Fruit fly (Drosophila melanogaster) whole organism, embryonic: ENCODE results near the gene bun.

Experiments
- CG10209 ChIP-seq: fragments of 200-800 bp; sonication (Bioruptor generic); optimal IDR thresholded peaks from 3 replicates; lab custom pipeline; 2017; ENCODE audit warnings: missing biosample characterization, mild to moderate bottlenecking, missing genetic modification characterization, missing genetic modification reagents
- CG10543 ChIP-seq: fragments of 200-800 bp; sonication (Bioruptor generic); optimal IDR thresholded peaks from 3 replicates; lab custom pipeline; 2017; ENCODE audit warnings: missing biosample characterization, mild to moderate bottlenecking, missing genetic modification characterization, moderate library complexity
- CG12219 ChIP-seq: fragments of 200-800 bp; sonication (Bioruptor generic); optimal IDR thresholded peaks from 3 replicates; lab custom pipeline; 2018; ENCODE audit warnings: missing biosample characterization, mild to moderate bottlenecking, missing genetic modification characterization
- CG12236 ChIP-seq: fragments of 200-800 bp; sonication (Bioruptor generic); optimal IDR thresholded peaks from 2 replicates; lab custom pipeline; 2016; ENCODE audit warnings: missing biosample characterization, missing genetic modification characterization
- CG1233 ChIP-seq: fragments of 200-800 bp; sonication (Bioruptor generic); optimal IDR thresholded peaks from 4 replicates; lab custom pipeline; 2018; ENCODE audit warnings: missing biosample characterization, mild to moderate bottlenecking, missing genetic modification characterization
- CG14050 ChIP-seq: fragments of 200-800 bp; sonication (Bioruptor generic); IDR thresholded peaks from 3 replicates; pipeline ENCODE4 v1.3.6; 2022; ENCODE audit warnings: missing biosample characterization, missing genetic modification characterization
- CG14710 ChIP-seq: fragments of 200-800 bp; sonication (Bioruptor generic); optimal IDR thresholded peaks from 3 replicates; lab custom pipeline; 2019; ENCODE audit warnings: missing biosample characterization, mild to moderate bottlenecking, missing genetic modification characterization, moderate library complexity
- CG15601 ChIP-seq: fragments of 200-800 bp; sonication (Bioruptor generic); optimal IDR thresholded peaks from 3 replicates; lab custom pipeline; 2019; ENCODE audit warnings: missing biosample characterization, mild to moderate bottlenecking, missing genetic modification characterization, moderate library complexity
- CG18476 ChIP-seq: fragments of 200-800 bp; sonication (Bioruptor generic); optimal IDR thresholded peaks from 2 replicates; lab custom pipeline; 2016; ENCODE audit warnings: missing biosample characterization, mild to moderate bottlenecking, missing genetic modification characterization
- CG2889 ChIP-seq: fragments of 200-800 bp; sonication (Bioruptor generic); IDR thresholded peaks from 3 replicates; pipeline ENCODE4 v1.3.6; 2022; ENCODE audit warnings: missing biosample characterization, missing genetic modification characterization
- CG30020 ChIP-seq: fragments of 200-800 bp; optimal IDR thresholded peaks from 2 replicates; lab custom pipeline; 2019; ENCODE audit warnings: missing biosample characterization, mild to moderate bottlenecking, missing genetic modification characterization, moderate library complexity
- CG30403 ChIP-seq: fragments of 200-800 bp; sonication (Bioruptor generic); optimal IDR thresholded peaks from 3 replicates; lab custom pipeline; 2016; ENCODE audit warnings: missing biosample characterization, missing genetic modification characterization
- CG3407 ChIP-seq: fragments of 200-800 bp; sonication (Bioruptor generic); optimal IDR thresholded peaks from 2 replicates; lab custom pipeline; 2018; ENCODE audit warnings: missing biosample characterization, mild to moderate bottlenecking, missing genetic modification characterization
- CG3995 ChIP-seq: fragments of 200-800 bp; sonication (Bioruptor generic); optimal IDR thresholded peaks from 3 replicates; lab custom pipeline; 2016; ENCODE audit warnings: missing biosample characterization, missing genetic modification characterization
- CG4424 ChIP-seq: fragments of 200-800 bp; sonication (Bioruptor generic); optimal IDR thresholded peaks from 3 replicates; lab custom pipeline; 2016; ENCODE audit warnings: missing biosample characterization, missing genetic modification characterization
- CG4617 ChIP-seq: fragments of 200-800 bp; sonication (Bioruptor generic); optimal IDR thresholded peaks from 3 replicates; lab custom pipeline; 2016; ENCODE audit warnings: missing biosample characterization, missing genetic modification characterization, borderline replicate concordance
- CG5953 ChIP-seq: fragments of 200-800 bp; sonication (Bioruptor generic); IDR thresholded peaks from 2 replicates; pipeline ENCODE4 v1.3.6; 2022; ENCODE audit warnings: missing biosample characterization, missing genetic modification characterization
- CG8359 ChIP-seq: fragments of 200-800 bp; sonication (Bioruptor generic); optimal IDR thresholded peaks from 2 replicates; lab custom pipeline; 2017; ENCODE audit warnings: missing biosample characterization, mild to moderate bottlenecking, missing genetic modification characterization, borderline replicate concordance
- Chrac-16 ChIP-seq: fragments of 200-800 bp; sonication (Bioruptor generic); optimal IDR thresholded peaks from 3 replicates; lab custom pipeline; 2016; ENCODE audit warnings: missing biosample characterization, missing genetic modification characterization
- D19B ChIP-seq: fragments of 200-800 bp; sonication (Bioruptor generic); optimal IDR thresholded peaks from 2 replicates; lab custom pipeline; 2017; ENCODE audit warnings: missing biosample characterization, mild to moderate bottlenecking, missing genetic modification characterization
- Dll ChIP-seq: fragments of 200-800 bp; sonication (Bioruptor generic); IDR thresholded peaks from 4 replicates; pipeline ENCODE4 v1.3.6; 2022; ENCODE audit warnings: missing biosample characterization, missing genetic modification characterization; ENCODE audit not compliant: partially characterized antibody
- Dref ChIP-seq: fragments of 200-800 bp; sonication (Bioruptor generic); IDR thresholded peaks from 2 replicates; pipeline ENCODE4 v1.3.6; 2022; ENCODE audit warnings: missing biosample characterization, missing genetic modification characterization
- Elba2 ChIP-seq: fragments of 200-800 bp; sonication (Bioruptor generic); optimal IDR thresholded peaks from 3 replicates; lab custom pipeline; 2016; ENCODE audit warnings: missing biosample characterization, missing genetic modification characterization
- Hand ChIP-seq: fragments of 200-800 bp; sonication (Bioruptor generic); optimal IDR thresholded peaks from 2 replicates; lab custom pipeline; 2017; ENCODE audit warnings: mild to moderate bottlenecking, missing biosample characterization, missing genetic modification reagents, missing genetic modification characterization
- Hr39 ChIP-seq: fragments of >200 bp; optimal IDR thresholded peaks from 2 replicates; lab custom pipeline; 2017
- NC2β ChIP-seq: fragments of 200-800 bp; sonication (Bioruptor generic); optimal IDR thresholded peaks from 2 replicates; lab custom pipeline; 2016; ENCODE audit warnings: missing biosample characterization, missing genetic modification characterization
- Nf-YB ChIP-seq: fragments of 200-800 bp; sonication (Bioruptor generic); optimal IDR thresholded peaks from 3 replicates; lab custom pipeline; 2019; ENCODE audit warnings: missing biosample characterization, mild to moderate bottlenecking, missing genetic modification characterization, moderate library complexity
- NfI ChIP-seq: fragments of 200-800 bp; sonication (Bioruptor generic); optimal IDR thresholded peaks from 3 replicates; lab custom pipeline; 2018; ENCODE audit warnings: missing biosample characterization, mild to moderate bottlenecking, missing genetic modification characterization, moderate library complexity
- Sox102F ChIP-seq: fragments of 200-800 bp; sonication (Bioruptor generic); optimal IDR thresholded peaks from 2 replicates; lab custom pipeline; 2018; ENCODE audit warnings: missing biosample characterization, mild to moderate bottlenecking, missing genetic modification characterization, moderate library complexity
- Xbp1 ChIP-seq: fragments of 200-800 bp; sonication (Bioruptor generic); optimal IDR thresholded peaks from 3 replicates; lab custom pipeline; 2016; ENCODE audit warnings: missing biosample characterization, mild to moderate bottlenecking, missing genetic modification characterization
- ab ChIP-seq: fragments of 200-800 bp; sonication (Bioruptor generic); optimal IDR thresholded peaks from 2 replicates; lab custom pipeline; 2016; ENCODE audit warnings: missing biosample characterization, missing genetic modification characterization
- ap ChIP-seq: fragments of 200-800 bp; sonication (Bioruptor generic); IDR thresholded peaks from 2 replicates; pipeline ENCODE4 v1.3.6; 2022; ENCODE audit warnings: missing biosample characterization, missing genetic modification characterization
- ase ChIP-seq: fragments of 200-800 bp; sonication (Bioruptor generic); IDR thresholded peaks from 3 replicates; pipeline ENCODE4 v1.3.6; 2022; ENCODE audit warnings: missing biosample characterization, missing genetic modification characterization
- br ChIP-seq: fragments of >200 bp; optimal IDR thresholded peaks from 2 replicates; lab custom pipeline; 2017
- cad ChIP-seq: fragments of >200 bp; optimal IDR thresholded peaks from 2 replicates; lab custom pipeline; 2017; ENCODE audit warnings: missing biosample characterization, missing genetic modification characterization
- cwo ChIP-seq: fragments of 200-800 bp; sonication (Bioruptor generic); optimal IDR thresholded peaks from 3 replicates; lab custom pipeline; 2017; ENCODE audit warnings: missing biosample characterization, missing genetic modification characterization, mild to moderate bottlenecking, moderate library complexity, missing genetic modification reagents
- dmrt99B ChIP-seq: fragments of 200-800 bp; sonication (Bioruptor generic); optimal IDR thresholded peaks from 2 replicates; lab custom pipeline; 2018; ENCODE audit warnings: missing biosample characterization, mild to moderate bottlenecking, missing genetic modification characterization, moderate library complexity
- fd64A ChIP-seq: fragments of 200-800 bp; sonication (Bioruptor generic); optimal IDR thresholded peaks from 3 replicates; lab custom pipeline; 2018; ENCODE audit warnings: missing biosample characterization, mild to moderate bottlenecking, missing genetic modification characterization
- ftz-f1 ChIP-seq: fragments of 200-800 bp; sonication (Bioruptor generic); optimal IDR thresholded peaks from 2 replicates; lab custom pipeline; 2016; ENCODE audit warnings: missing biosample characterization, missing genetic modification characterization
- grau ChIP-seq: fragments of 200-800 bp; optimal IDR thresholded peaks from 3 replicates; lab custom pipeline; 2019; ENCODE audit warnings: missing biosample characterization, mild to moderate bottlenecking, missing genetic modification characterization, moderate library complexity
- hbn ChIP-seq: fragments of 200-800 bp; sonication (Bioruptor generic); IDR thresholded peaks from 2 replicates; pipeline ENCODE4 v1.3.6; 2022; ENCODE audit warnings: missing biosample characterization, missing genetic modification characterization; ENCODE audit not compliant: partially characterized antibody
- kay ChIP-seq: fragments of 200-800 bp; sonication (Bioruptor generic); optimal IDR thresholded peaks from 2 replicates; lab custom pipeline; 2016; ENCODE audit warnings: missing biosample characterization, missing genetic modification characterization
- nerfin-1 ChIP-seq: fragments of 200-800 bp; sonication (Bioruptor generic); optimal IDR thresholded peaks from 3 replicates; lab custom pipeline; 2019; ENCODE audit warnings: missing biosample characterization, mild to moderate bottlenecking, missing genetic modification characterization, moderate library complexity
- pum ChIP-seq: fragments of 200-800 bp; sonication (Bioruptor generic); optimal IDR thresholded peaks from 2 replicates; lab custom pipeline; 2016; ENCODE audit warnings: missing biosample characterization, missing genetic modification characterization
- ranshi ChIP-seq: fragments of 200-800 bp; sonication (Bioruptor generic); IDR thresholded peaks from 2 replicates; pipeline ENCODE4 v1.3.6; 2022; ENCODE audit warnings: missing biosample characterization, missing genetic modification characterization
- row ChIP-seq: fragments of 200-800 bp; sonication (Bioruptor generic); IDR thresholded peaks from 3 replicates; pipeline ENCODE4 v1.3.6; 2022; ENCODE audit warnings: missing biosample characterization, missing genetic modification characterization
- sc ChIP-seq, 3 experiments: fragments of >200 bp in 2 of 3; fragments of 200-800 bp in 1 of 3; sonication (Bioruptor generic) in 1 of 3; optimal IDR thresholded peaks; 2 replicates in 2 of 3; 3 replicates in 1 of 3; lab custom pipeline; 2017; ENCODE audit warnings: mild to moderate bottlenecking in 1 of 3, missing biosample characterization in 1 of 3, missing genetic modification characterization in 1 of 3, missing genetic modification reagents in 1 of 3
- sqz ChIP-seq: fragments of 200-800 bp; sonication (Bioruptor generic); optimal IDR thresholded peaks from 3 replicates; lab custom pipeline; 2018; ENCODE audit warnings: missing biosample characterization, mild to moderate bottlenecking, missing genetic modification characterization
- stc ChIP-seq: fragments of 200-800 bp; sonication (Bioruptor generic); IDR thresholded peaks from 2 replicates; pipeline ENCODE4 v1.3.6; 2022; ENCODE audit warnings: missing biosample characterization, missing genetic modification characterization
- tna ChIP-seq: fragments of 200-800 bp; sonication (Bioruptor generic); IDR thresholded peaks from 2 replicates; pipeline ENCODE4 v1.3.6; 2022; ENCODE audit warnings: missing biosample characterization, missing genetic modification characterization; ENCODE audit not compliant: partially characterized antibody
- trem ChIP-seq: fragments of 200-800 bp; optimal IDR thresholded peaks from 3 replicates; lab custom pipeline; 2019; ENCODE audit warnings: missing biosample characterization, mild to moderate bottlenecking, missing genetic modification characterization, moderate library complexity
- yki ChIP-seq: fragments of >200 bp; optimal IDR thresholded peaks from 3 replicates; lab custom pipeline; 2018

The bun gene

DNA sequence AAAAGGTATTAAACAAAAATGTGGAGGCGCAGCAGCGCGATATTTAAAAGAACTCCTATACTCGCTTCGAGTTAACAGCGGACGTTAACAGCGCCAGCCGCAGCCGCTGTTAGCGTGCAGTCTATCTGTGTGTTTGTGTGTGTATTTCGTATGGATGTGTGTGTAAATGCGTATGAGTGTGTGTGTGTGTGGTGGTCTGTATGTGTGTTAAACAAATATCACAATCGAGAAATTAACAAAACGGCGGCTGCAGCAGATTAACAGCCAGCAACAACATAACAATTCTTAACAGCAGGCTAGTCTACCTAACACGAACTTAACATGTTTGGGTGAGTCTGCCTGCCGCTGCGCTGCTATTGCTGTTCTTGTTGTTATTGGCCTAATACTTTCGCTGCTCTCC, 89.2 kb downstream of the bun start (continued):
- no peak for TF ChIP-seq hbn (GFP tag; lab: Robert Waterston, UW)
- TF ChIP-seq CG3407 (GFP tag; lab: Kevin White, UChicago), result peak; percentile 4
- no peak for TF ChIP-seq dmrt99B (tag; lab: Kevin White, UChicago)
- no peak for TF ChIP-seq CG4617 (GFP tag; lab: Kevin White, UChicago)
- peak; percentile 17 for TF ChIP-seq nerfin-1 (tag; lab: Kevin White, UChicago)
- TF ChIP-seq CG3995 (GFP tag; lab: Kevin White, UChicago), result no peak
- no peak for TF ChIP-seq Nf-YB
- TF ChIP-seq ftz-f1, result no peak
- no peak for TF ChIP-seq D19B (GFP tag; lab: Kevin White, UChicago)
- TF ChIP-seq pum (GFP tag; lab: Kevin White, UChicago), result no peak
- TF ChIP-seq Chrac-16 (GFP tag; lab: Kevin White, UChicago), result no peak
- TF ChIP-seq sc (optimal IDR thresholded peaks at IDR 0.05; lab: Kevin White, UChicago), result no peak
- no peak for TF ChIP-seq sc (GFP tag; optimal IDR thresholded peaks at IDR 0.05; lab: Kevin White, UChicago)
- TF ChIP-seq CG8359 (GFP tag; lab: Kevin White, UChicago), result no peak
- TF ChIP-seq tna (GFP tag; lab: Robert Waterston, UW), result no peak
- TF ChIP-seq Dll (GFP tag; lab: Robert Waterston, UW), result no peak
- no peak for TF ChIP-seq Hr39
- TF ChIP-seq CG10209 (GFP tag; lab: Kevin White, UChicago), result no peak
- no peak for TF ChIP-seq CG2889
- TF ChIP-seq CG14050, result no peak
- TF ChIP-seq CG14710 (tag; lab: Kevin White, UChicago), result peak; percentile 9
- TF ChIP-seq kay (GFP tag; lab: Kevin White, UChicago), result no peak
- TF ChIP-seq stc (GFP tag; lab: Robert Waterston, UW), result no peak
- no peak for TF ChIP-seq trem
- no peak for TF ChIP-seq ranshi (GFP tag; lab: Robert Waterston, UW)
- TF ChIP-seq CG10543 (GFP tag; lab: Kevin White, UChicago), result no peak
- TF ChIP-seq grau, result no peak
- TF ChIP-seq CG18476 (GFP tag; lab: Kevin White, UChicago), result no peak
- TF ChIP-seq Dref, result no peak
- peak; percentile 2 for TF ChIP-seq CG15601
- TF ChIP-seq sqz (GFP tag; lab: Kevin White, UChicago), result no peak
- TF ChIP-seq CG4424, result no peak
- TF ChIP-seq CG1233, result no peak
- TF ChIP-seq row (GFP tag; lab: Robert Waterston, UW), result no peak
- TF ChIP-seq ase (GFP tag; lab: Robert Waterston, UW), result no peak
- no peak for TF ChIP-seq yki (lab: Kevin White, UChicago)
- no peak for TF ChIP-seq NC2β (GFP tag; lab: Kevin White, UChicago)
- TF ChIP-seq fd64A (GFP tag; lab: Kevin White, UChicago), result peak; percentile 59
- no peak for TF ChIP-seq CG12236 (GFP tag; lab: Kevin White, UChicago)
- TF ChIP-seq ab (GFP tag; lab: Kevin White, UChicago), result no peak
- TF ChIP-seq CG30020 (tag; lab: Kevin White, UChicago), result no peak
- no peak for TF ChIP-seq CG5953
- no peak for TF ChIP-seq Hand (GFP tag; lab: Kevin White, UChicago)
- TF ChIP-seq cwo (GFP tag; lab: Kevin White, UChicago), result no peak
- no peak for TF ChIP-seq Xbp1 (GFP tag; lab: Kevin White, UChicago)
- TF ChIP-seq Elba2 (GFP tag; lab: Kevin White, UChicago), result no peak
- TF ChIP-seq NfI, result no peak
- TF ChIP-seq ap (GFP tag; lab: Robert Waterston, UW), result no peak
- no peak for TF ChIP-seq CG30403 (GFP tag; lab: Kevin White, UChicago)
- no peak for TF ChIP-seq cad (GFP tag; lab: Kevin White, UChicago)
- TF ChIP-seq CG12219, result peak; percentile 28
- TF ChIP-seq br, result no peak
- no peak for TF ChIP-seq Sox102F (GFP tag; lab: Kevin White, UChicago)
